Fruit fly (Drosophila melanogaster): ENCODE data around the gene aus.
A peak's percentile ranks its signal among the peaks of the same experiment; 100 is the strongest.

DNA sequence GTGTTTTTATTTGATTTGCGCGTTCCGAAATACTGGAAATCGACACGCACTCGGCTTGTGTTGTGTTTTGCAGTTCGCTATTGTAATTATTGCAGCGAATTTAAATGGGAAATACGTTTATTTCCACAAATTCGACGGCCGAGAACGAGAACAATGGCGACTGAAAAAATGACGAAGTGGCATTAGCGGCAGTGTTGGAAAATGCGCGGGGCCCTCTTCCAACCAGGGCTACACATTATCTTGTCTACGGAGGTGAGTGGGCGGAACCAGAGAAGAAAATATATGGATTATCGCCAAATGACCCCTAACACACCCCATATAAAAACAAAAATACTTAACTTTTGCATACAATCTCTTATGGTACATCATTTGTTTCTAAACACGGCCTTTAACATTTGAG is 80.5 kb downstream of the aus start, which contains the start of gene Rab1:
- TF ChIP-seq CG1621 (tag; optimal IDR thresholded peaks at IDR 0.05) (peak; percentile 66), Blimp-1 (GFP tag; optimal IDR thresholded peaks at IDR 0.05) (peak; percentile 59), salr (GFP tag; optimal IDR thresholded peaks at IDR 0.05) (no peak), CG6276 (GFP tag; optimal IDR thresholded peaks at IDR 0.05) (no peak), CG7368 (GFP tag; optimal IDR thresholded peaks at IDR 0.05) (peak; percentile 5)

All from whole organism, prepupa.